Worm (Caenorhabditis elegans) whole organism, L1 larva: ENCODE measurements around the gene K09C6.7.
"Not testable (repeated sequence)": the region's sequence is repeated elsewhere in the genome, so short reads cannot be mapped to it uniquely, and the experiment has no call there.

Experiments
- aha-1 ChIP-seq: fragments of 150-350 bp; optimal IDR thresholded peaks from 2 replicates; lab custom pipeline; 2014; ENCODE audit warnings: missing biosample characterization, missing genetic modification characterization
- alr-1 ChIP-seq: fragments of 200-800 bp; sonication (Bioruptor generic); optimal IDR thresholded peaks from 2 replicates; lab custom pipeline; 2018; ENCODE audit warnings: borderline replicate concordance, mild to moderate bottlenecking, missing genetic modification characterization, missing compliant biosample characterization
- aly-2 ChIP-seq: fragments of 150-350 bp; optimal IDR thresholded peaks from 2 replicates; lab custom pipeline; 2014; ENCODE audit warnings: missing biosample characterization, missing genetic modification characterization
- ama-1 ChIP-seq: fragments of 150-350 bp; optimal IDR thresholded peaks from 2 replicates; lab custom pipeline; 2014
- ceh-8 ChIP-seq: fragments of 200-800 bp; sonication (Bioruptor generic); optimal IDR thresholded peaks from 2 replicates; lab custom pipeline; 2018; ENCODE audit warnings: mild to moderate bottlenecking, missing genetic modification characterization, moderate library complexity, missing compliant biosample characterization
- ceh-88 ChIP-seq: fragments of 200-800 bp; sonication (Bioruptor generic); IDR thresholded peaks from 2 replicates; pipeline ENCODE4 v1.3.6; 2022; ENCODE audit warnings: missing genetic modification characterization, missing compliant biosample characterization
- ceh-90 ChIP-seq: sonication (generic microtip); optimal IDR thresholded peaks from 2 replicates; lab custom pipeline; 2016; ENCODE audit warnings: missing genetic modification characterization, missing compliant biosample characterization
- dsc-1 ChIP-seq: sonication (generic microtip); optimal IDR thresholded peaks from 2 replicates; lab custom pipeline; 2016; ENCODE audit warnings: mild to moderate bottlenecking, missing genetic modification characterization, missing compliant biosample characterization
- efl-1 ChIP-seq, 4 experiments: fragments of 150-350 bp; optimal IDR thresholded peaks in 3 of 4; peaks in 1 of 4; 1 replicate in 1 of 4; 2 replicates in 3 of 4; lab custom pipeline; 2014; ENCODE audit warnings: missing biosample characterization in 2 of 4, missing genetic modification characterization in 2 of 4, missing genetic modification reagents in 2 of 4
- egl-27 ChIP-seq, 2 experiments: fragments of 150-350 bp in 1 of 2; sonication (generic microtip); optimal IDR thresholded peaks; 3 replicates each; lab custom pipeline; 2017 to 2018; ENCODE audit warnings: missing biosample characterization in 2 of 2, missing genetic modification characterization in 2 of 2, missing genetic modification reagents in 2 of 2
- elt-3 ChIP-seq, 6 experiments: fragments of 150-350 bp in 1 of 6; sonication (generic microtip); optimal IDR thresholded peaks; 2 replicates each; lab custom pipeline; 2017 to 2018; ENCODE audit warnings: missing biosample characterization in 6 of 6, missing genetic modification characterization in 6 of 6, inconsistent platforms in 1 of 6
- ets-5 ChIP-seq: fragments of 200-800 bp; sonication (Bioruptor generic); IDR thresholded peaks from 2 replicates; pipeline ENCODE4 v1.3.6; 2022; ENCODE audit warnings: missing genetic modification characterization, missing compliant biosample characterization
- fkh-4 ChIP-seq: sonication (generic microtip); optimal IDR thresholded peaks from 2 replicates; lab custom pipeline; 2016; ENCODE audit warnings: missing compliant biosample characterization, missing genetic modification characterization, borderline replicate concordance
- fkh-8 ChIP-seq: sonication (generic microtip); optimal IDR thresholded peaks from 2 replicates; lab custom pipeline; 2016; ENCODE audit warnings: mild to moderate bottlenecking, missing genetic modification characterization, missing compliant biosample characterization
- grh-1 ChIP-seq: fragments of 200-800 bp; sonication (Bioruptor generic); IDR thresholded peaks from 2 replicates; pipeline ENCODE4 v1.3.6; 2022; ENCODE audit warnings: missing genetic modification reagents, missing genetic modification characterization, missing compliant biosample characterization
- lin-13 ChIP-seq: fragments of 150-350 bp; optimal IDR thresholded peaks from 2 replicates; lab custom pipeline; 2014; ENCODE audit warnings: missing biosample characterization, missing genetic modification reagents, missing genetic modification characterization
- lin-15B ChIP-seq: fragments of 150-350 bp; sonication (generic microtip); optimal IDR thresholded peaks from 3 replicates; lab custom pipeline; 2014; ENCODE audit warnings: missing biosample characterization, missing genetic modification characterization
- lir-3 ChIP-seq: sonication (generic microtip); optimal IDR thresholded peaks from 2 replicates; lab custom pipeline; 2016; ENCODE audit warnings: mild to moderate bottlenecking, missing genetic modification characterization, moderate library complexity, missing compliant biosample characterization; ENCODE audit not compliant: poor library complexity
- mdl-1 ChIP-seq, 2 experiments: fragments of 150-350 bp; optimal IDR thresholded peaks; 2 replicates each; lab custom pipeline; 2014 to 2017; ENCODE audit warnings: missing biosample characterization in 2 of 2, missing genetic modification characterization in 2 of 2, inconsistent platforms in 1 of 2
- nhr-11 ChIP-seq: fragments of 150-350 bp; optimal IDR thresholded peaks from 2 replicates; lab custom pipeline; 2014; ENCODE audit warnings: missing biosample characterization, missing genetic modification characterization
- nhr-12 ChIP-seq: sonication (generic microtip); optimal IDR thresholded peaks from 2 replicates; lab custom pipeline; 2017; ENCODE audit warnings: missing biosample characterization, missing genetic modification characterization
- nhr-28 ChIP-seq: fragments of 150-350 bp; optimal IDR thresholded peaks from 2 replicates; lab custom pipeline; 2014; ENCODE audit warnings: missing biosample characterization, missing genetic modification characterization
- nhr-47 ChIP-seq: sonication (generic microtip); optimal IDR thresholded peaks from 2 replicates; lab custom pipeline; 2016; ENCODE audit warnings: mild to moderate bottlenecking, missing genetic modification characterization, moderate library complexity, missing compliant biosample characterization
- nhr-90 ChIP-seq: sonication (generic microtip); optimal IDR thresholded peaks from 2 replicates; lab custom pipeline; 2016; ENCODE audit warnings: mild to moderate bottlenecking, missing genetic modification characterization, missing compliant biosample characterization; ENCODE audit not compliant: poor library complexity
- pag-3 ChIP-seq: sonication (generic microtip); optimal IDR thresholded peaks from 2 replicates; lab custom pipeline; 2017; ENCODE audit warnings: missing genetic modification characterization, mild to moderate bottlenecking, missing compliant biosample characterization, antibody characterized with exemption, borderline replicate concordance; ENCODE audit not compliant: insufficient read depth
- pqm-1 ChIP-seq: sonication (generic microtip); optimal IDR thresholded peaks from 3 replicates; lab custom pipeline; 2017; ENCODE audit warnings: missing biosample characterization, missing genetic modification characterization
- snpc-4 ChIP-seq: fragments of 150-350 bp; optimal IDR thresholded peaks from 2 replicates; lab custom pipeline; 2014; ENCODE audit warnings: missing biosample characterization, missing genetic modification characterization
- sup-37 ChIP-seq: fragments of 200-800 bp; sonication (Bioruptor generic); optimal IDR thresholded peaks from 2 replicates; lab custom pipeline; 2018; ENCODE audit warnings: mild to moderate bottlenecking, missing genetic modification characterization, missing compliant biosample characterization
- unc-62 ChIP-seq: fragments of 150-350 bp; optimal IDR thresholded peaks from 2 replicates; lab custom pipeline; 2014; ENCODE audit warnings: missing biosample characterization, missing genetic modification reagents, missing genetic modification characterization
- unc-98 ChIP-seq: fragments of 200-800 bp; sonication (Bioruptor generic); IDR thresholded peaks from 2 replicates; pipeline ENCODE4 v1.3.6; 2022; ENCODE audit warnings: missing genetic modification characterization, missing compliant biosample characterization
- xbp-1 ChIP-seq: sonication (generic microtip); optimal IDR thresholded peaks from 2 replicates; lab custom pipeline; 2016; ENCODE audit warnings: missing genetic modification characterization, missing compliant biosample characterization
- ztf-11 ChIP-seq, 2 experiments: sonication (generic microtip); optimal IDR thresholded peaks; 2 replicates each; lab custom pipeline; 2016 to 2017; ENCODE audit warnings: missing genetic modification characterization in 2 of 2, missing biosample characterization in 1 of 2, missing compliant biosample characterization in 1 of 2
- ztf-4 ChIP-seq: fragments of 150-350 bp; optimal IDR thresholded peaks from 2 replicates; lab custom pipeline; 2014; ENCODE audit warnings: missing biosample characterization, missing genetic modification characterization

The K09C6.7 gene

ce11 chrV:838984-839471 lies at the start of gene K09C6.7, which contains the start of gene K09C6.10:
Gene K09C6.7, minus strand, starts transcription at chrV:839084.
Gene K09C6.10, plus strand, starts transcription at chrV:839421.
- TF ChIP-seq nhr-47 (tag; lab: Kevin White, UChicago); grh-1; ets-5 (GFP tag; lab: Robert Waterston, UW): not testable (repeated sequence)

- TF ChIP-seq ztf-11 (tag; optimal IDR thresholded peaks at IDR 0.05; lab: Kevin White, UChicago) (no peak), nhr-12 (tag; lab: Kevin White, UChicago) (no peak), fkh-8 (tag; lab: Kevin White, UChicago) (no peak), alr-1 (tag; lab: Kevin White, UChicago) (no peak), unc-98 (GFP tag; lab: Robert Waterston, UW) (no peak), efl-1 (optimal IDR thresholded peaks at IDR 0.05; lab: Kevin White, UChicago) (no peak), efl-1 (GFP tag; optimal IDR thresholded peaks at IDR 0.05 in 1 of 2; lab: Kevin White, UChicago) (no peak), ztf-4 (tag; lab: Kevin White, UChicago) (no peak), elt-3 (tag; optimal IDR thresholded peaks at IDR 0.05; lab: Kevin White, UChicago) (no peak), aha-1 (tag; lab: Kevin White, UChicago) (no peak)
- TF ChIP-seq, all 84 proteins: peak for 0
Observed at ce11 chrV:884324-884723, 45.4 kb upstream of the K09C6.7 start, which contains the start of gene srj-38. Gene srj-38, minus strand, starts transcription at chrV:884424.

- no peak for TF ChIP-seq nhr-11 (tag; lab: Kevin White, UChicago)
- TF ChIP-seq pag-3 (tag; lab: Kevin White, UChicago), result no peak
- no peak for TF ChIP-seq xbp-1
- TF ChIP-seq nhr-90 (tag; lab: Kevin White, UChicago), result no peak
- TF ChIP-seq snpc-4 (tag; lab: Kevin White, UChicago), result no peak
- TF ChIP-seq pqm-1, result no peak
- no peak for TF ChIP-seq ztf-4 (tag; lab: Kevin White, UChicago)
- no peak for TF ChIP-seq aly-2 (tag; lab: Kevin White, UChicago)
- TF ChIP-seq, all 84 proteins: peak for 0
Observed at ce11 chrV:879171-879570, 40.3 kb upstream of the K09C6.7 start, which contains the start of gene srg-53. Gene srg-53, plus strand, starts transcription at chrV:879471.

- TF ChIP-seq ama-1, result no peak
- no peak for TF ChIP-seq fkh-4 (tag; lab: Kevin White, UChicago)
Observed at ce11 chrV:878567-878966, 39.7 kb upstream of the K09C6.7 start, which contains the start of gene T02B11.8. Gene T02B11.8, minus strand, starts transcription at chrV:878667.

- TF ChIP-seq dsc-1 (tag; lab: Kevin White, UChicago), result no peak
- no peak for TF ChIP-seq mdl-1 (tag; optimal IDR thresholded peaks at IDR 0.05; lab: Kevin White, UChicago)
- no peak for TF ChIP-seq grh-1
- no peak for TF ChIP-seq sup-37 (GFP tag; lab: Kevin White, UChicago)
- TF ChIP-seq fkh-8 (tag; lab: Kevin White, UChicago), result no peak
- TF ChIP-seq xbp-1, result no peak
- TF ChIP-seq ceh-90 (tag; lab: Kevin White, UChicago), result no peak
- no peak for TF ChIP-seq ceh-88 (GFP tag; lab: Robert Waterston, UW)
- no peak for TF ChIP-seq unc-62 (GFP tag; lab: Kevin White, UChicago)
- TF ChIP-seq egl-27 (tag; optimal IDR thresholded peaks at IDR 0.05; lab: Kevin White, UChicago), result no peak
- TF ChIP-seq lin-13 (GFP tag; lab: Kevin White, UChicago), result no peak
- TF ChIP-seq ceh-8 (GFP tag; lab: Kevin White, UChicago), result no peak
- TF ChIP-seq nhr-28 (tag; lab: Kevin White, UChicago), result no peak
- no peak for TF ChIP-seq lir-3 (tag; lab: Kevin White, UChicago)
- TF ChIP-seq lin-15B (tag; lab: Kevin White, UChicago), result no peak
Observed at ce11 chrV:875945-876344, 37.1 kb upstream of the K09C6.7 start, which contains the start of gene T02B11.9. Gene T02B11.9, plus strand, starts transcription at chrV:876245.
